Worm (Caenorhabditis elegans) whole organism, late embryonic: ENCODE measurements around the gene rpl-38.

Experiments
- C38D4.7 ChIP-seq: fragments of 200-800 bp; sonication (Bioruptor generic); optimal IDR thresholded peaks from 2 replicates; lab custom pipeline; 2018; ENCODE audit warnings: mild to moderate bottlenecking, missing genetic modification characterization, moderate library complexity, missing compliant biosample characterization
- K02D7.2 ChIP-seq: sonication (generic microtip); optimal IDR thresholded peaks from 2 replicates; lab custom pipeline; 2017; ENCODE audit warnings: mild to moderate bottlenecking, missing genetic modification characterization, missing compliant biosample characterization
- K09A11.1 ChIP-seq: sonication (generic microtip); optimal IDR thresholded peaks from 2 replicates; lab custom pipeline; 2017; ENCODE audit warnings: antibody characterized with exemption, mild to moderate bottlenecking, missing genetic modification characterization, missing compliant biosample characterization; ENCODE audit not compliant: insufficient read depth
- ceh-14 ChIP-seq: sonication (generic microtip); optimal IDR thresholded peaks from 2 replicates; lab custom pipeline; 2016; ENCODE audit warnings: missing genotype, missing genetic modification characterization, missing compliant biosample characterization
- ceh-18 ChIP-seq: sonication (generic microtip); optimal IDR thresholded peaks from 2 replicates; lab custom pipeline; 2016; ENCODE audit warnings: missing genetic modification characterization, missing compliant biosample characterization
- ceh-19 ChIP-seq: fragments of 200-800 bp; sonication (Bioruptor generic); optimal IDR thresholded peaks from 2 replicates; lab custom pipeline; 2018; ENCODE audit warnings: mild to moderate bottlenecking, missing genetic modification characterization, missing compliant biosample characterization
- ceh-2 ChIP-seq: sonication (generic microtip); optimal IDR thresholded peaks from 2 replicates; lab custom pipeline; 2016; ENCODE audit warnings: missing genotype, missing genetic modification characterization, missing compliant biosample characterization
- ceh-22 ChIP-seq: sonication (generic microtip); optimal IDR thresholded peaks from 2 replicates; lab custom pipeline; 2017; ENCODE audit warnings: missing biosample characterization, missing genetic modification characterization
- ceh-24 ChIP-seq: sonication (generic microtip); optimal IDR thresholded peaks from 2 replicates; lab custom pipeline; 2016; ENCODE audit warnings: mild to moderate bottlenecking, missing genetic modification characterization, missing compliant biosample characterization
- ceh-31 ChIP-seq: sonication (generic microtip); optimal IDR thresholded peaks from 2 replicates; lab custom pipeline; 2016; ENCODE audit warnings: missing genetic modification characterization, missing compliant biosample characterization
- ceh-34 ChIP-seq: sonication (generic microtip); optimal IDR thresholded peaks from 2 replicates; lab custom pipeline; 2016; ENCODE audit warnings: mild to moderate bottlenecking, missing genetic modification characterization, missing compliant biosample characterization
- ceh-6 ChIP-seq: fragments of 200-800 bp; sonication (Bioruptor generic); optimal IDR thresholded peaks from 2 replicates; lab custom pipeline; 2018; ENCODE audit warnings: mild to moderate bottlenecking, missing genetic modification characterization, missing compliant biosample characterization
- che-1 ChIP-seq: sonication (generic microtip); optimal IDR thresholded peaks from 2 replicates; lab custom pipeline; 2016; ENCODE audit warnings: mild to moderate bottlenecking, missing genetic modification characterization, missing compliant biosample characterization
- dmd-4 ChIP-seq: sonication (generic microtip); optimal IDR thresholded peaks from 2 replicates; lab custom pipeline; 2016; ENCODE audit warnings: borderline replicate concordance, missing genetic modification characterization, missing compliant biosample characterization
- dve-1 ChIP-seq: sonication (generic microtip); optimal IDR thresholded peaks from 2 replicates; lab custom pipeline; 2017; ENCODE audit warnings: antibody characterized with exemption, mild to moderate bottlenecking, missing genetic modification characterization, missing compliant biosample characterization
- elt-2 ChIP-seq: sonication (generic microtip); optimal IDR thresholded peaks from 2 replicates; lab custom pipeline; 2016; ENCODE audit warnings: missing genetic modification reagents, missing genetic modification characterization, missing compliant biosample characterization
- elt-4 ChIP-seq: sonication (generic microtip); optimal IDR thresholded peaks from 2 replicates; lab custom pipeline; 2016; ENCODE audit warnings: missing genetic modification characterization, missing compliant biosample characterization
- fax-1 ChIP-seq: sonication (generic microtip); optimal IDR thresholded peaks from 2 replicates; lab custom pipeline; 2016; ENCODE audit warnings: missing genotype, missing genetic modification characterization, missing compliant biosample characterization
- fkh-6 ChIP-seq: sonication (generic microtip); optimal IDR thresholded peaks from 2 replicates; lab custom pipeline; 2016; ENCODE audit warnings: missing genetic modification characterization, missing compliant biosample characterization
- gmeb-2 ChIP-seq: sonication (generic microtip); optimal IDR thresholded peaks from 2 replicates; lab custom pipeline; 2016; ENCODE audit warnings: missing genetic modification characterization, inconsistent platforms, missing compliant biosample characterization
- hlh-13 ChIP-seq: fragments of 200-800 bp; sonication (Bioruptor generic); optimal IDR thresholded peaks from 2 replicates; lab custom pipeline; 2018; ENCODE audit warnings: mild to moderate bottlenecking, missing genetic modification characterization, missing compliant biosample characterization
- hlh-15 ChIP-seq: sonication (generic microtip); optimal IDR thresholded peaks from 2 replicates; lab custom pipeline; 2016; ENCODE audit warnings: missing genetic modification characterization, missing compliant biosample characterization
- hlh-8 ChIP-seq: sonication (generic microtip); optimal IDR thresholded peaks from 2 replicates; lab custom pipeline; 2016; ENCODE audit warnings: missing genotype, missing genetic modification characterization, missing compliant biosample characterization
- lin-11 ChIP-seq: fragments of 200-800 bp; sonication (Bioruptor generic); optimal IDR thresholded peaks from 2 replicates; lab custom pipeline; 2018; ENCODE audit warnings: mild to moderate bottlenecking, missing genetic modification characterization, missing compliant biosample characterization
- madf-2 ChIP-seq: sonication (generic microtip); optimal IDR thresholded peaks from 2 replicates; lab custom pipeline; 2017; ENCODE audit warnings: missing genetic modification characterization, missing compliant biosample characterization
- nhr-11 ChIP-seq: fragments of 150-350 bp; optimal IDR thresholded peaks from 2 replicates; lab custom pipeline; 2014; ENCODE audit warnings: missing biosample characterization, missing genetic modification characterization
- nhr-232 ChIP-seq: sonication (generic microtip); optimal IDR thresholded peaks from 2 replicates; lab custom pipeline; 2016; ENCODE audit warnings: missing genetic modification characterization, missing compliant biosample characterization
- npax-4 ChIP-seq: sonication (generic microtip); optimal IDR thresholded peaks from 2 replicates; lab custom pipeline; 2016; ENCODE audit warnings: missing genetic modification characterization, missing compliant biosample characterization
- odd-2 ChIP-seq: sonication (generic microtip); optimal IDR thresholded peaks from 2 replicates; lab custom pipeline; 2017; ENCODE audit warnings: antibody characterized with exemption, mild to moderate bottlenecking, missing genetic modification characterization, missing compliant biosample characterization
- pat-9 ChIP-seq: fragments of 200-800 bp; sonication (Bioruptor generic); optimal IDR thresholded peaks from 2 replicates; lab custom pipeline; 2018; ENCODE audit warnings: mild to moderate bottlenecking, missing genetic modification characterization, moderate library complexity, missing compliant biosample characterization
- pax-1 ChIP-seq: fragments of 150-350 bp; optimal IDR thresholded peaks from 2 replicates; lab custom pipeline; 2014; ENCODE audit warnings: missing biosample characterization, missing genetic modification characterization
- pros-1 ChIP-seq: fragments of 150-350 bp; optimal IDR thresholded peaks from 2 replicates; lab custom pipeline; 2014; ENCODE audit warnings: missing biosample characterization, missing genetic modification reagents, missing genetic modification characterization
- ref-2 ChIP-seq: sonication (generic microtip); optimal IDR thresholded peaks from 2 replicates; lab custom pipeline; 2016; ENCODE audit warnings: missing genetic modification characterization, missing compliant biosample characterization
- sox-2 ChIP-seq: fragments of 200-800 bp; sonication (Bioruptor generic); IDR thresholded peaks from 2 replicates; pipeline ENCODE4 v1.3.6; 2022; ENCODE audit warnings: missing genetic modification reagents, missing genetic modification characterization, missing compliant biosample characterization
- sox-4 ChIP-seq: sonication (generic microtip); optimal IDR thresholded peaks from 2 replicates; lab custom pipeline; 2017; ENCODE audit warnings: mild to moderate bottlenecking, missing genetic modification characterization, inconsistent platforms, missing compliant biosample characterization
- syd-9 ChIP-seq: sonication (generic microtip); optimal IDR thresholded peaks from 2 replicates; lab custom pipeline; 2016; ENCODE audit warnings: mild to moderate bottlenecking, missing genetic modification characterization, moderate library complexity, missing compliant biosample characterization
- tbx-2 ChIP-seq: sonication (generic microtip); optimal IDR thresholded peaks from 2 replicates; lab custom pipeline; 2016; ENCODE audit warnings: missing genetic modification characterization, missing compliant biosample characterization
- tbx-7 ChIP-seq: sonication (generic microtip); optimal IDR thresholded peaks from 2 replicates; lab custom pipeline; 2016; ENCODE audit warnings: missing genotype, missing genetic modification characterization, missing compliant biosample characterization
- unc-3 ChIP-seq, 2 experiments: fragments of 200-800 bp in 1 of 2; sonication (Bioruptor generic) in 1 of 2; sonication (generic microtip) in 1 of 2; conservative IDR thresholded peaks in 1 of 2; optimal IDR thresholded peaks in 1 of 2; 2 replicates each; pipeline versions ENCODE4 v1.3.6 to Lab custom; 2016 to 2022; ENCODE audit warnings: missing compliant biosample characterization in 2 of 2, missing genetic modification characterization in 2 of 2, missing genetic modification reagents in 1 of 2
- unc-86 ChIP-seq: sonication (generic microtip); optimal IDR thresholded peaks from 2 replicates; lab custom pipeline; 2016; ENCODE audit warnings: missing genetic modification characterization, missing compliant biosample characterization
- ztf-16 ChIP-seq: sonication (generic microtip); optimal IDR thresholded peaks from 2 replicates; lab custom pipeline; 2017; ENCODE audit warnings: missing genetic modification characterization, missing compliant biosample characterization

Gene rpl-38

DNA sequence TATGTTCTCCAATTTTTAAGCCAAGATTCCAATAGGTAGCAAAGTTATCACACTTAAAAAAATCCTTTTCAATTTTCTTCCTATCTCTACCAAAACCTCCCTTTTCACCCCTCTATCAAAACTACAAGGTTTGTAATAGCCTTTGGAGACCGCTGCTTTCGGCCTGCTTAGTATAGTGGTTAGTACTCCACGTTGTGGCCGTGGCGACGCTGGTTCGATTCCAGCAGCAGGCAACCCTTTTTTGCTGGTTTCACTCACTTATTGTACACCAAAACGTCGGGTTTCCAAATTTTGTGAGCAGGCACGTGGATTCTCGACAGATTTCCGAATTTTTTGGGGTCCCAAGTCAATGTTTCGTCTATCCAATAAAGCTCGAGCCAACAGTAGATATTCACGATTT lies 41.9 kb downstream of the rpl-38 start (continued):
- TF ChIP-seq ceh-24 (tag; lab: Kevin White, UChicago) (no peak), tbx-7 (tag; lab: Kevin White, UChicago) (no peak), lin-11 (peak; percentile 15), elt-4 (tag; lab: Kevin White, UChicago) (no peak), ceh-18 (no peak), che-1 (peak; percentile 71), K09A11.1 (tag; lab: Kevin White, UChicago) (no peak), ceh-34 (tag; lab: Kevin White, UChicago) (no peak), nhr-232 (tag; lab: Kevin White, UChicago) (peak; percentile 43), ceh-31 (no peak), ref-2 (tag; lab: Kevin White, UChicago) (no peak), syd-9 (peak; percentile 23), ceh-2 (tag; lab: Kevin White, UChicago) (no peak), ceh-22 (tag; lab: Kevin White, UChicago) (no peak), unc-3 (GFP tag; conservative IDR thresholded peaks at IDR 0.05; lab: Robert Waterston, UW) (no peak), unc-3 (tag; optimal IDR thresholded peaks at IDR 0.05; lab: Kevin White, UChicago) (no peak), unc-86 (tag; lab: Kevin White, UChicago) (no peak), sox-4 (peak; percentile 44), fax-1 (tag; lab: Kevin White, UChicago) (no peak), elt-2 (tag; lab: Kevin White, UChicago) (peak; percentile 48), odd-2 (tag; lab: Kevin White, UChicago) (no peak), hlh-13 (GFP tag; lab: Kevin White, UChicago) (no peak), fkh-6 (tag; lab: Kevin White, UChicago) (no peak), madf-2 (tag; lab: Kevin White, UChicago) (no peak), tbx-2 (tag; lab: Kevin White, UChicago) (no peak), pros-1 (tag; lab: Kevin White, UChicago) (no peak)
- TF ChIP-seq, all 69 proteins: peak for 21

DNA sequence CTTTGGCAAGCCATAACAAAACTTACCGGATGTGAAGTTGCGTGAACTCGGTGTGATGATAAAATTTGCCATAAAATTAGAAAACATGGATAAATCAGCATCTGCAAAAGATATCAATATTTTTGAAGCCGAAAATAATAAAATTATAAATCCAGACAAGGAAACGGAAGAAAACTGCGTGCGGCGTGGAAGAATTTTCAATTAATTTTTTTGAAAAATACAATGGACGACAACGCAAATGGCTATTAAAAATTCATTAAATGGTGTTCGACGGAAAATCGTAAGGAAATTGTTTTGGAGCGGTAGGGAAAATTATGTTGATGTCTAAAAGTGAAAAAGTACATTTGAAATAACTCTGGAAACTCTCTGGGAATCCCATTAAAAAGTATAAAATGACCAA lies 47.1 kb downstream of the rpl-38 start, which contains the start of gene acr-18:
Gene acr-18, minus strand, starts transcription at position 101 of the 400 bp plus-strand sequence.
- TF ChIP-seq syd-9 (no peak), ceh-14 (tag; lab: Kevin White, UChicago) (no peak), gmeb-2 (tag; lab: Kevin White, UChicago) (no peak), ceh-18 (no peak), pat-9 (tag; lab: Kevin White, UChicago) (no peak), ceh-2 (tag; lab: Kevin White, UChicago) (no peak), dve-1 (tag; lab: Kevin White, UChicago) (no peak), nhr-11 (tag; lab: Kevin White, UChicago) (no peak), C38D4.7 (GFP tag; lab: Kevin White, UChicago) (no peak), hlh-8 (tag; lab: Kevin White, UChicago) (no peak), madf-2 (tag; lab: Kevin White, UChicago) (no peak), ceh-22 (tag; lab: Kevin White, UChicago) (no peak), lin-11 (no peak), hlh-15 (tag; lab: Kevin White, UChicago) (no peak), fkh-6 (tag; lab: Kevin White, UChicago) (no peak), unc-86 (tag; lab: Kevin White, UChicago) (no peak), ceh-19 (GFP tag; lab: Kevin White, UChicago) (no peak), pax-1 (tag; lab: Kevin White, UChicago) (no peak), ceh-24 (tag; lab: Kevin White, UChicago) (no peak), ztf-16 (tag; lab: Kevin White, UChicago) (no peak)

DNA sequence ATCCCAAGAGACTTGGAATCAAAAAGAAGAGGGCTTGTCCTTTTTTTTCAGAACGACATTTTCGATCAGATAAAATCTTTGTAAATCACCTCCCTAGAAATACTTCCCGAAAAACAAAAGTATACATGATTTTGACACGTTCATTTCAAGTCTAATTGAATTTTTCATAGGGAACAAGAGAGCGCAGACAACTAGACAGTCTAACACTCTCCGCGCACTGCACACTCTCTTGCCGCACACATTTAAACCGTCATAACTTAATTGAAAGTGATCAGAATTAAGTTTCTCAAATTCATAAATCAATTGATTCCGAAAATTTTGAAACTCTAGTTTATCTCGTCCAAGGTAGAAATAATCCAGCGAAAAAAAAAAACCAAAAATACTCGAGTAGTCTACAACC lies 47.8 kb downstream of the rpl-38 start:
- TF ChIP-seq dmd-4: no peak
- no peak for TF ChIP-seq gmeb-2 (tag; lab: Kevin White, UChicago)
- TF ChIP-seq npax-4 (tag; lab: Kevin White, UChicago): no peak
- no peak for TF ChIP-seq ceh-6 (GFP tag; lab: Kevin White, UChicago)
- TF ChIP-seq sox-4: no peak
- no peak for TF ChIP-seq K02D7.2 (tag; lab: Kevin White, UChicago)
- no peak for TF ChIP-seq pax-1 (tag; lab: Kevin White, UChicago)
- TF ChIP-seq sox-2 (GFP tag; lab: Robert Waterston, UW): no peak
- no peak for TF ChIP-seq hlh-15 (tag; lab: Kevin White, UChicago)
- TF ChIP-seq ceh-34 (tag; lab: Kevin White, UChicago): no peak
- no peak for TF ChIP-seq lin-11
